Fruit fly (Drosophila melanogaster) whole organism, embryonic: Measurements from ENCODE around the gene glob3.

Experiments used
- CG10979 ChIP-seq: fragments of 200-800 bp; sonication (Bioruptor generic); optimal IDR thresholded peaks from 2 replicates; lab custom pipeline; 2018; ENCODE audit warnings: missing biosample characterization, mild to moderate bottlenecking, missing genetic modification characterization, moderate library complexity
- CG12744 ChIP-seq: fragments of 200-800 bp; sonication (Bioruptor generic); optimal IDR thresholded peaks from 2 replicates; lab custom pipeline; 2016; ENCODE audit warnings: missing biosample characterization, missing genetic modification characterization
- CG13624 ChIP-seq: fragments of 200-800 bp; sonication (Bioruptor generic); optimal IDR thresholded peaks from 2 replicates; lab custom pipeline; 2016; ENCODE audit warnings: missing biosample characterization, missing genetic modification characterization
- CG14667 ChIP-seq: fragments of 200-800 bp; sonication (Bioruptor generic); IDR thresholded peaks from 2 replicates; pipeline ENCODE4 v1.3.6; 2022; ENCODE audit warnings: missing biosample characterization, missing genetic modification characterization
- CG15073 ChIP-seq: fragments of 200-800 bp; sonication (Bioruptor generic); optimal IDR thresholded peaks from 2 replicates; lab custom pipeline; 2016; ENCODE audit warnings: missing biosample characterization, missing genetic modification characterization
- CG15479 ChIP-seq: fragments of 200-800 bp; sonication (Bioruptor generic); optimal IDR thresholded peaks from 3 replicates; lab custom pipeline; 2019; ENCODE audit warnings: missing biosample characterization, mild to moderate bottlenecking, missing genetic modification characterization, moderate library complexity
- CG16779 ChIP-seq: fragments of 200-800 bp; sonication (Bioruptor generic); IDR thresholded peaks from 2 replicates; pipeline ENCODE4 v1.3.6; 2022; ENCODE audit warnings: missing biosample characterization, missing genetic modification characterization
- CG17186 ChIP-seq: fragments of 200-800 bp; sonication (Bioruptor generic); optimal IDR thresholded peaks from 3 replicates; lab custom pipeline; 2017; ENCODE audit warnings: missing biosample characterization, missing genetic modification reagents, missing genetic modification characterization
- CG17361 ChIP-seq: fragments of 200-800 bp; sonication (Bioruptor generic); IDR thresholded peaks from 3 replicates; pipeline ENCODE4 v1.3.6; 2022; ENCODE audit warnings: missing biosample characterization, missing genetic modification characterization
- CG17385 ChIP-seq: fragments of 200-800 bp; sonication (Bioruptor generic); optimal IDR thresholded peaks from 3 replicates; lab custom pipeline; 2018; ENCODE audit warnings: missing biosample characterization, mild to moderate bottlenecking, missing genetic modification characterization
- CG2678 ChIP-seq: fragments of 200-800 bp; sonication (Bioruptor generic); optimal IDR thresholded peaks from 3 replicates; lab custom pipeline; 2019; ENCODE audit warnings: missing biosample characterization, mild to moderate bottlenecking, missing genetic modification characterization, moderate library complexity
- CG2875 ChIP-seq: fragments of 200-800 bp; sonication (Bioruptor generic); optimal IDR thresholded peaks from 2 replicates; lab custom pipeline; 2017; ENCODE audit warnings: missing biosample characterization, mild to moderate bottlenecking, missing genetic modification characterization, missing genetic modification reagents
- CG31365 ChIP-seq: fragments of 200-800 bp; sonication (Bioruptor generic); optimal IDR thresholded peaks from 2 replicates; lab custom pipeline; 2018; ENCODE audit warnings: missing biosample characterization, mild to moderate bottlenecking, missing genetic modification characterization
- CG3163 ChIP-seq: fragments of 200-800 bp; sonication (Bioruptor generic); optimal IDR thresholded peaks from 3 replicates; lab custom pipeline; 2016; ENCODE audit warnings: missing biosample characterization, missing genetic modification characterization
- CG34224 ChIP-seq: fragments of 200-800 bp; sonication (Bioruptor generic); IDR thresholded peaks from 3 replicates; pipeline ENCODE4 v1.3.6; 2022; ENCODE audit warnings: missing biosample characterization, missing genetic modification characterization; ENCODE audit not compliant: partially characterized antibody
- CG4360 ChIP-seq: fragments of 200-800 bp; sonication (Bioruptor generic); IDR thresholded peaks from 2 replicates; pipeline ENCODE4 v1.3.6; 2022; ENCODE audit warnings: missing biosample characterization, missing genetic modification characterization
- CG4617 ChIP-seq: fragments of 200-800 bp; sonication (Bioruptor generic); optimal IDR thresholded peaks from 3 replicates; lab custom pipeline; 2016; ENCODE audit warnings: missing biosample characterization, missing genetic modification characterization, borderline replicate concordance
- CG6272 ChIP-seq: fragments of 200-800 bp; sonication (Bioruptor generic); IDR thresholded peaks from 2 replicates; pipeline ENCODE4 v1.3.6; 2022; ENCODE audit warnings: missing biosample characterization, missing genetic modification characterization
- CG7786 ChIP-seq: fragments of 200-800 bp; sonication (Bioruptor generic); optimal IDR thresholded peaks from 2 replicates; lab custom pipeline; 2016; ENCODE audit warnings: missing biosample characterization, missing genetic modification characterization
- CG7963 ChIP-seq: fragments of 200-800 bp; sonication (Bioruptor generic); IDR thresholded peaks from 3 replicates; pipeline ENCODE4 v1.3.6; 2022; ENCODE audit warnings: missing biosample characterization, missing genetic modification characterization; ENCODE audit not compliant: partially characterized antibody
- CHES-1-like ChIP-seq: fragments of 200-800 bp; sonication (Bioruptor generic); optimal IDR thresholded peaks from 2 replicates; lab custom pipeline; 2016; ENCODE audit warnings: missing biosample characterization, missing genetic modification characterization
- Chrac-16 ChIP-seq: fragments of 200-800 bp; sonication (Bioruptor generic); optimal IDR thresholded peaks from 3 replicates; lab custom pipeline; 2016; ENCODE audit warnings: missing biosample characterization, missing genetic modification characterization
- Dbx ChIP-seq: fragments of 200-800 bp; sonication (Bioruptor generic); IDR thresholded peaks from 3 replicates; pipeline ENCODE4 v1.3.6; 2022; ENCODE audit warnings: missing biosample characterization, missing genetic modification characterization
- Dll ChIP-seq: fragments of 200-800 bp; sonication (Bioruptor generic); IDR thresholded peaks from 4 replicates; pipeline ENCODE4 v1.3.6; 2022; ENCODE audit warnings: missing biosample characterization, missing genetic modification characterization; ENCODE audit not compliant: partially characterized antibody
- Dp ChIP-seq: fragments of 200-800 bp; sonication (Bioruptor generic); optimal IDR thresholded peaks from 2 replicates; lab custom pipeline; 2018; ENCODE audit warnings: missing biosample characterization, mild to moderate bottlenecking, missing genetic modification characterization, moderate library complexity
- E2f2 ChIP-seq: fragments of 200-800 bp; sonication (Bioruptor generic); IDR thresholded peaks from 2 replicates; pipeline ENCODE4 v1.3.6; 2022; ENCODE audit warnings: missing biosample characterization, missing genetic modification characterization
- Ets97D ChIP-seq: fragments of 200-800 bp; sonication (Bioruptor generic); optimal IDR thresholded peaks from 3 replicates; lab custom pipeline; 2016; ENCODE audit warnings: missing biosample characterization, missing genetic modification characterization
- Fer2 ChIP-seq: fragments of 200-800 bp; sonication (Bioruptor generic); optimal IDR thresholded peaks from 2 replicates; lab custom pipeline; 2018; ENCODE audit warnings: missing biosample characterization, mild to moderate bottlenecking, missing genetic modification characterization, moderate library complexity
- Hsf ChIP-seq: fragments of 200-800 bp; sonication (Bioruptor generic); optimal IDR thresholded peaks from 3 replicates; lab custom pipeline; 2016; ENCODE audit warnings: missing biosample characterization, missing genetic modification characterization
- Mad ChIP-seq: fragments of 200-800 bp; sonication (Bioruptor generic); optimal IDR thresholded peaks from 2 replicates; lab custom pipeline; 2016; ENCODE audit warnings: missing biosample characterization, missing genetic modification characterization
- NFAT ChIP-seq: fragments of 200-800 bp; sonication (Bioruptor generic); IDR thresholded peaks from 2 replicates; pipeline ENCODE4 v1.3.6; 2022; ENCODE audit warnings: missing biosample characterization, missing genetic modification characterization
- Nf-YC ChIP-seq: fragments of 200-800 bp; optimal IDR thresholded peaks from 3 replicates; lab custom pipeline; 2019; ENCODE audit warnings: missing biosample characterization, mild to moderate bottlenecking, missing genetic modification characterization, moderate library complexity
- PHDP ChIP-seq: fragments of 200-800 bp; sonication (Bioruptor generic); optimal IDR thresholded peaks from 3 replicates; lab custom pipeline; 2018; ENCODE audit warnings: missing biosample characterization, mild to moderate bottlenecking, missing genetic modification characterization, moderate library complexity
- Ptx1 ChIP-seq: fragments of 200-800 bp; sonication (Bioruptor generic); IDR thresholded peaks from 2 replicates; pipeline ENCODE4 v1.3.6; 2022; ENCODE audit warnings: missing biosample characterization, missing genetic modification characterization
- Usf ChIP-seq: fragments of 200-800 bp; sonication (Bioruptor generic); optimal IDR thresholded peaks from 2 replicates; lab custom pipeline; 2017; ENCODE audit warnings: missing genotype, missing biosample characterization, missing genetic modification characterization
- ab ChIP-seq: fragments of 200-800 bp; sonication (Bioruptor generic); optimal IDR thresholded peaks from 2 replicates; lab custom pipeline; 2016; ENCODE audit warnings: missing biosample characterization, missing genetic modification characterization
- aop ChIP-seq: fragments of 200-800 bp; sonication (Bioruptor generic); IDR thresholded peaks from 2 replicates; pipeline ENCODE4 v1.3.6; 2022; ENCODE audit warnings: missing biosample characterization, missing genetic modification characterization
- cas ChIP-seq: fragments of 200-800 bp; sonication (Bioruptor generic); IDR thresholded peaks from 2 replicates; pipeline ENCODE4 v1.3.6; 2022; ENCODE audit warnings: missing biosample characterization, missing genetic modification characterization
- chn ChIP-seq: fragments of 200-800 bp; sonication (Bioruptor generic); optimal IDR thresholded peaks from 2 replicates; lab custom pipeline; 2016; ENCODE audit warnings: missing biosample characterization, missing genetic modification characterization
- da ChIP-seq: fragments of 200-800 bp; sonication (Bioruptor generic); optimal IDR thresholded peaks from 2 replicates; lab custom pipeline; 2016; ENCODE audit warnings: missing biosample characterization, missing genetic modification characterization
- her ChIP-seq: fragments of 200-800 bp; sonication (Bioruptor generic); optimal IDR thresholded peaks from 2 replicates; lab custom pipeline; 2016; ENCODE audit warnings: missing biosample characterization, missing genetic modification characterization
- jing ChIP-seq: fragments of 200-800 bp; sonication (Bioruptor generic); optimal IDR thresholded peaks from 2 replicates; lab custom pipeline; 2018; ENCODE audit warnings: missing biosample characterization, mild to moderate bottlenecking, missing genetic modification characterization
- kah ChIP-seq: fragments of 200-800 bp; sonication (Bioruptor generic); optimal IDR thresholded peaks from 2 replicates; lab custom pipeline; 2018; ENCODE audit warnings: missing biosample characterization, mild to moderate bottlenecking, missing genetic modification characterization
- kni ChIP-seq: fragments of 200-800 bp; sonication (Bioruptor generic); optimal IDR thresholded peaks from 3 replicates; lab custom pipeline; 2017; ENCODE audit warnings: mild to moderate bottlenecking, missing biosample characterization, missing genetic modification reagents, missing genetic modification characterization
- mam ChIP-seq: fragments of 200-800 bp; sonication (Bioruptor generic); optimal IDR thresholded peaks from 3 replicates; lab custom pipeline; 2016; ENCODE audit warnings: missing biosample characterization, missing genetic modification characterization
- prd ChIP-seq, 3 experiments: fragments of >200 bp in 2 of 3; fragments of 200-800 bp in 1 of 3; sonication (Bioruptor generic) in 1 of 3; optimal IDR thresholded peaks in 2 of 3; IDR thresholded peaks in 1 of 3; 2 replicates in 2 of 3; 3 replicates in 1 of 3; pipeline versions ENCODE4 v1.3.6 to Lab custom; 2017 to 2022; ENCODE audit warnings: missing biosample characterization in 1 of 3, missing genetic modification characterization in 1 of 3
- pzg ChIP-seq: fragments of 200-800 bp; sonication (Bioruptor generic); optimal IDR thresholded peaks from 3 replicates; lab custom pipeline; 2018; ENCODE audit warnings: missing biosample characterization, mild to moderate bottlenecking, missing genetic modification characterization, moderate library complexity
- salm ChIP-seq: fragments of 200-800 bp; sonication (Bioruptor generic); optimal IDR thresholded peaks from 2 replicates; lab custom pipeline; 2018; ENCODE audit warnings: missing biosample characterization, mild to moderate bottlenecking, missing genetic modification characterization
- sob ChIP-seq: fragments of 200-800 bp; sonication (Bioruptor generic); IDR thresholded peaks from 2 replicates; pipeline ENCODE4 v1.3.6; 2022; ENCODE audit warnings: missing biosample characterization, missing genetic modification characterization
- sr ChIP-seq: fragments of 200-800 bp; sonication (Bioruptor generic); IDR thresholded peaks from 3 replicates; pipeline ENCODE4 v1.3.6; 2022; ENCODE audit warnings: missing biosample characterization, missing genetic modification characterization
- trh ChIP-seq: fragments of 200-800 bp; sonication (Bioruptor generic); optimal IDR thresholded peaks from 2 replicates; lab custom pipeline; 2016; ENCODE audit warnings: missing biosample characterization, missing genetic modification characterization

Gene glob3

DNA sequence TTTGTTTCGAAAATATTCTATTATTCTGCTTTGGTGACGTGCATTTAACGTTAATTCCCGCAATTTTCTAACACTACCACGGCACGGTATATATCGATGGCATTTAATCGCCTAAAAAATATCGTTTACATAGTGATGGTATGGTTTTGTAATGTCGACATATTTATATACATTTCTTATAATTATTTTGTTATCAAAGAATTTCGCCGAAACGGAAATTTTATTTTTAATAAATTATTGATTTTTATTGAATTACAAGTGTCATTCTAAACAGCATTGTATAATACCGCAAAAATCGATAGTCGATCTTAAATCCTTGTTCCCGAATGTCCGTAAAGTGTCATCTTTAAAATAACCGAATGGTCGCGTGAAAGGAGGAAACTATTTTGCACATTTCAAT is 5.4 kb upstream of the glob3 start, which contains the start of the genes Sec20 and dgrn (continued):
- TF ChIP-seq CG17385 (GFP tag; lab: Kevin White, UChicago) (peak; percentile 44), CG10979 (tag; lab: Kevin White, UChicago) (peak; percentile 64), CG7963 (GFP tag; lab: Robert Waterston, UW) (peak; percentile 84), jing (GFP tag; lab: Kevin White, UChicago) (no peak), CG34224 (peak; percentile 90), her (GFP tag; lab: Kevin White, UChicago) (no peak), pzg (GFP tag; lab: Kevin White, UChicago) (peak; percentile 77), E2f2 (GFP tag; lab: Robert Waterston, UW) (peak; percentile 69), Chrac-16 (GFP tag; lab: Kevin White, UChicago) (peak; percentile 66), ab (no peak), CG13624 (GFP tag; lab: Kevin White, UChicago) (peak; percentile 25), Fer2 (peak; percentile 43), CG7786 (peak; percentile 39), trh (GFP tag; lab: Kevin White, UChicago) (no peak), CG4617 (GFP tag; lab: Kevin White, UChicago) (peak; percentile 96), Hsf (peak; percentile 64), Mad (GFP tag; lab: Kevin White, UChicago) (peak; percentile 48), CG15073 (GFP tag; lab: Kevin White, UChicago) (no peak), kni (GFP tag; lab: Kevin White, UChicago) (no peak), aop (GFP tag; lab: Robert Waterston, UW) (no peak), CHES-1-like (GFP tag; lab: Kevin White, UChicago) (peak; percentile 48), Dp (GFP tag; lab: Kevin White, UChicago) (peak; percentile 49), sob (GFP tag; lab: Robert Waterston, UW) (peak; percentile 74), kah (GFP tag; lab: Kevin White, UChicago) (no peak), sr (no peak), CG31365 (no peak), Ets97D (GFP tag; lab: Kevin White, UChicago) (peak; percentile 67), Dbx (GFP tag; lab: Robert Waterston, UW) (peak; percentile 81), cas (GFP tag; lab: Robert Waterston, UW) (no peak), CG16779 (GFP tag; lab: Robert Waterston, UW) (no peak), Dll (GFP tag; lab: Robert Waterston, UW) (peak; percentile 96), CG12744 (GFP tag; lab: Kevin White, UChicago) (no peak), prd (optimal IDR thresholded peaks at IDR 0.05; lab: Kevin White, UChicago) (no peak), prd (GFP tag; IDR thresholded peaks at IDR 0.05; lab: Robert Waterston, UW) (peak; percentile 75), CG14667 (GFP tag; lab: Robert Waterston, UW) (no peak), Usf (GFP tag; lab: Kevin White, UChicago) (no peak), Nf-YC (tag; lab: Kevin White, UChicago) (peak; percentile 66), salm (tag; lab: Kevin White, UChicago) (no peak), mam (GFP tag; lab: Kevin White, UChicago) (peak; percentile 51), CG17186 (GFP tag; lab: Kevin White, UChicago) (peak; percentile 28), CG17361 (peak; percentile 82), CG3163 (GFP tag; lab: Kevin White, UChicago) (no peak), CG15479 (GFP tag; lab: Kevin White, UChicago) (no peak), CG6272 (GFP tag; lab: Robert Waterston, UW) (peak; percentile 73), da (GFP tag; lab: Kevin White, UChicago) (no peak), Ptx1 (GFP tag; lab: Robert Waterston, UW) (peak; percentile 75), CG4360 (GFP tag; lab: Robert Waterston, UW) (no peak), CG2678 (tag; lab: Kevin White, UChicago) (no peak), NFAT (GFP tag; lab: Robert Waterston, UW) (peak; percentile 74), chn (peak; percentile 50), PHDP (peak; percentile 77), CG2875 (no peak)
